Worm (Caenorhabditis elegans) whole organism, young adult: ENCODE data around the gene irld-14.

Experiments used
- C06A6.2 ChIP-seq: fragments of 200-800 bp; sonication (Bioruptor generic); conservative IDR thresholded peaks from 2 replicates; pipeline ENCODE4 v1.3.6; 2022; ENCODE audit warnings: missing genetic modification characterization, missing compliant biosample characterization
- D2030.7 ChIP-seq: fragments of 200-800 bp; sonication (Bioruptor generic); IDR thresholded peaks from 2 replicates; pipeline ENCODE4 v1.3.6; 2022; ENCODE audit warnings: missing genetic modification reagents, missing genetic modification characterization, missing compliant biosample characterization
- F39B2.1 ChIP-seq: fragments of 200-800 bp; sonication (Bioruptor generic); IDR thresholded peaks from 2 replicates; pipeline ENCODE4 v1.3.6; 2022; ENCODE audit warnings: missing genetic modification reagents, missing genetic modification characterization, missing compliant biosample characterization
- F49E8.2 ChIP-seq: sonication (generic microtip); optimal IDR thresholded peaks from 3 replicates; lab custom pipeline; 2017; ENCODE audit warnings: missing genetic modification characterization, mild to moderate bottlenecking, missing compliant biosample characterization, antibody characterized with exemption, moderate library complexity; ENCODE audit not compliant: insufficient read depth
- F57A8.1 ChIP-seq: fragments of 200-800 bp; sonication (Bioruptor generic); optimal IDR thresholded peaks from 2 replicates; lab custom pipeline; 2018; ENCODE audit warnings: mild to moderate bottlenecking, missing genetic modification characterization, moderate library complexity, missing compliant biosample characterization
- K11D2.4 ChIP-seq: fragments of 200-800 bp; sonication (Bioruptor generic); IDR thresholded peaks from 2 replicates; pipeline ENCODE4 v1.3.6; 2022; ENCODE audit warnings: missing genetic modification reagents, missing genetic modification characterization, missing compliant biosample characterization
- K12H6.12 ChIP-seq: fragments of 200-800 bp; sonication (Bioruptor generic); optimal IDR thresholded peaks from 2 replicates; lab custom pipeline; 2018; ENCODE audit warnings: mild to moderate bottlenecking, missing genetic modification characterization, missing compliant biosample characterization
- akir-1 ChIP-seq: fragments of 200-800 bp; sonication (Bioruptor generic); optimal IDR thresholded peaks from 2 replicates; lab custom pipeline; 2018; ENCODE audit warnings: mild to moderate bottlenecking, missing genetic modification characterization, moderate library complexity, missing compliant biosample characterization
- aptf-2 ChIP-seq: fragments of 200-800 bp; sonication (Bioruptor generic); conservative IDR thresholded peaks from 2 replicates; pipeline ENCODE4 v1.3.6; 2022; ENCODE audit warnings: missing genetic modification reagents, missing genetic modification characterization, missing compliant biosample characterization
- athp-1 ChIP-seq: sonication (generic microtip); optimal IDR thresholded peaks from 2 replicates; lab custom pipeline; 2017; ENCODE audit warnings: mild to moderate bottlenecking, missing genetic modification characterization, missing compliant biosample characterization
- attf-3 ChIP-seq: fragments of 200-800 bp; sonication (Bioruptor generic); conservative IDR thresholded peaks from 2 replicates; pipeline ENCODE4 v1.3.6; 2022; ENCODE audit warnings: missing genetic modification reagents, missing genetic modification characterization, missing compliant biosample characterization
- bed-1 ChIP-seq: fragments of 200-800 bp; sonication (Bioruptor generic); IDR thresholded peaks from 2 replicates; pipeline ENCODE4 v1.3.6; 2022; ENCODE audit warnings: missing genetic modification reagents, missing genetic modification characterization, missing compliant biosample characterization
- bed-2 ChIP-seq: fragments of 200-800 bp; sonication (Bioruptor generic); IDR thresholded peaks from 2 replicates; pipeline ENCODE4 v1.3.6; 2022; ENCODE audit warnings: missing genetic modification reagents, missing genetic modification characterization, missing compliant biosample characterization
- cebp-2 ChIP-seq: fragments of 200-800 bp; sonication (Bioruptor generic); IDR thresholded peaks from 2 replicates; pipeline ENCODE4 v1.3.6; 2022; ENCODE audit warnings: missing genetic modification characterization, missing compliant biosample characterization
- ceh-58 ChIP-seq: fragments of 200-800 bp; sonication (Bioruptor generic); IDR thresholded peaks from 2 replicates; pipeline ENCODE4 v1.3.6; 2022; ENCODE audit warnings: missing genetic modification characterization, missing compliant biosample characterization
- ceh-91 ChIP-seq: fragments of 200-800 bp; sonication (Bioruptor generic); IDR thresholded peaks from 2 replicates; pipeline ENCODE4 v1.3.6; 2022; ENCODE audit warnings: missing genetic modification reagents, missing genetic modification characterization, missing compliant biosample characterization
- die-1 ChIP-seq: sonication (generic microtip); optimal IDR thresholded peaks from 2 replicates; lab custom pipeline; 2016; ENCODE audit warnings: missing genotype, mild to moderate bottlenecking, missing genetic modification characterization, missing compliant biosample characterization
- dox-1 ChIP-seq: fragments of 200-800 bp; sonication (Bioruptor generic); IDR thresholded peaks from 2 replicates; pipeline ENCODE4 v1.3.6; 2022; ENCODE audit warnings: missing genetic modification reagents, missing genetic modification characterization, missing compliant biosample characterization
- ets-4 ChIP-seq: fragments of 200-800 bp; sonication (Bioruptor generic); optimal IDR thresholded peaks from 2 replicates; lab custom pipeline; 2018; ENCODE audit warnings: mild to moderate bottlenecking, missing genetic modification characterization, missing compliant biosample characterization
- gei-17 ChIP-seq: fragments of 200-800 bp; sonication (Bioruptor generic); optimal IDR thresholded peaks from 2 replicates; lab custom pipeline; 2018; ENCODE audit warnings: mild to moderate bottlenecking, missing genetic modification characterization, missing compliant biosample characterization
- hlh-12 ChIP-seq: sonication (generic microtip); optimal IDR thresholded peaks from 2 replicates; lab custom pipeline; 2016; ENCODE audit warnings: missing genetic modification characterization, missing compliant biosample characterization
- hlh-26 ChIP-seq: fragments of 200-800 bp; sonication (Bioruptor generic); conservative IDR thresholded peaks from 2 replicates; pipeline ENCODE4 v1.3.6; 2022; ENCODE audit warnings: missing genetic modification reagents, missing genetic modification characterization, missing compliant biosample characterization
- hmg-1.2 ChIP-seq: fragments of 200-800 bp; sonication (Bioruptor generic); IDR thresholded peaks from 2 replicates; pipeline ENCODE4 v1.3.6; 2022; ENCODE audit warnings: missing genetic modification reagents, missing genetic modification characterization, missing compliant biosample characterization
- lin-26 ChIP-seq: fragments of 200-800 bp; sonication (Bioruptor generic); IDR thresholded peaks from 2 replicates; pipeline ENCODE4 v1.3.6; 2022; ENCODE audit warnings: missing genetic modification reagents, missing genetic modification characterization, missing compliant biosample characterization
- lir-1 ChIP-seq: fragments of 200-800 bp; sonication (Bioruptor generic); conservative IDR thresholded peaks from 2 replicates; pipeline ENCODE4 v1.3.6; 2022; ENCODE audit warnings: missing genetic modification reagents, missing genetic modification characterization, missing compliant biosample characterization
- lsy-27 ChIP-seq: sonication (generic microtip); optimal IDR thresholded peaks from 2 replicates; lab custom pipeline; 2017; ENCODE audit warnings: missing genetic modification characterization, mild to moderate bottlenecking, missing compliant biosample characterization, antibody characterized with exemption, missing genotype, borderline replicate concordance; ENCODE audit not compliant: insufficient read depth
- madf-3 ChIP-seq: fragments of 200-800 bp; sonication (Bioruptor generic); IDR thresholded peaks from 2 replicates; pipeline ENCODE4 v1.3.6; 2022; ENCODE audit warnings: missing genetic modification reagents, missing genetic modification characterization, missing compliant biosample characterization
- madf-6 ChIP-seq: fragments of 200-800 bp; sonication (Bioruptor generic); IDR thresholded peaks from 2 replicates; pipeline ENCODE4 v1.3.6; 2022; ENCODE audit warnings: missing genetic modification reagents, missing genetic modification characterization, missing compliant biosample characterization
- mxl-1 ChIP-seq: sonication (generic microtip); optimal IDR thresholded peaks from 2 replicates; lab custom pipeline; 2016; ENCODE audit warnings: missing genetic modification characterization, missing compliant biosample characterization
- pbrm-1 ChIP-seq: fragments of 200-800 bp; sonication (Bioruptor generic); IDR thresholded peaks from 2 replicates; pipeline ENCODE4 v1.3.6; 2022; ENCODE audit warnings: missing genetic modification reagents, missing genetic modification characterization, missing compliant biosample characterization
- pha-4 ChIP-seq: fragments of 150-350 bp; sonication (generic microtip); optimal IDR thresholded peaks from 2 replicates; lab custom pipeline; 2014; ENCODE audit warnings: missing biosample characterization, missing genetic modification reagents, missing genetic modification characterization
- snpc-1.3 ChIP-seq: sonication (generic microtip); optimal IDR thresholded peaks from 2 replicates; lab custom pipeline; 2017; ENCODE audit warnings: missing genetic modification characterization, mild to moderate bottlenecking, missing compliant biosample characterization, antibody characterized with exemption, moderate library complexity, missing genotype, missing genetic modification reagents; ENCODE audit not compliant: insufficient read depth
- tlf-1 ChIP-seq: fragments of 200-800 bp; sonication (Bioruptor generic); optimal IDR thresholded peaks from 2 replicates; lab custom pipeline; 2018; ENCODE audit warnings: mild to moderate bottlenecking, missing genetic modification characterization, missing compliant biosample characterization
- unc-130 ChIP-seq: sonication (generic microtip); optimal IDR thresholded peaks from 2 replicates; lab custom pipeline; 2016; ENCODE audit warnings: missing genetic modification reagents, missing genetic modification characterization, missing compliant biosample characterization
- unc-62 ChIP-seq: fragments of 150-350 bp; optimal IDR thresholded peaks from 2 replicates; lab custom pipeline; 2014; ENCODE audit warnings: missing biosample characterization, missing genetic modification reagents, missing genetic modification characterization
- ztf-22 ChIP-seq: fragments of 200-800 bp; sonication (Bioruptor generic); optimal IDR thresholded peaks from 2 replicates; lab custom pipeline; 2018; ENCODE audit warnings: mild to moderate bottlenecking, missing genetic modification characterization, moderate library complexity, missing compliant biosample characterization
- ztf-25 ChIP-seq: fragments of 200-800 bp; sonication (Bioruptor generic); IDR thresholded peaks from 2 replicates; pipeline ENCODE4 v1.3.6; 2022; ENCODE audit warnings: missing genetic modification reagents, missing genetic modification characterization, missing compliant biosample characterization
- ztf-26 ChIP-seq: sonication (generic microtip); optimal IDR thresholded peaks from 2 replicates; lab custom pipeline; 2017; ENCODE audit warnings: missing genetic modification characterization, missing compliant biosample characterization
- ztf-28 ChIP-seq: fragments of 200-800 bp; sonication (Bioruptor generic); IDR thresholded peaks from 2 replicates; pipeline ENCODE4 v1.3.6; 2022; ENCODE audit warnings: missing genetic modification reagents, missing genetic modification characterization, missing compliant biosample characterization

The irld-14 gene

DNA sequence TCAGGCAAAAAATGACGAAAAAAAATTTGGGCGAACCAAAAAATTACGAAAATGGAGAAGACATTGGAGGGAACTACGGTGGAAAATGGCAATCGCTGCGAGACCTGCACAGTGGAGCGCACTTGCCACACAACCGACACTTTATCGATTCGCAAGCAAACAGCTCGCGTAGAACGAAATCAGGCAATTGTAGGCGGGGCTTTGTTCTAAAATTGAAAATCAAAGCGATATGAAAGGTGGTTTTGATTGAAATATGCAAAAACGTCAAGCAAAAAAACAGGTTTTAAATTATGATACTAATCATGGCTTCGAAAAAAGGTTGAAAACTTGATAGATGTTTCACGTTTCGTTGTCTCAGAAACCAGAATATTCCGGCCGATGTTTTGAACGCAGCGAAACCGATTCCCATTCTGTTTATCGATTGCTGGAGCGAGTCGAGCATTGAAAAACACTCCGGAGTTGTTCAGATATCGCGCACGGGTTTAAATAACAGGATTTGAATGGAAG lies 5.9 kb downstream of the irld-14 start, which contains the start of the genes fib-1 and mut-15 (continued):
- TF ChIP-seq lir-1 (GFP tag; lab: Robert Waterston, UW) (peak; percentile 54; the same call in 1 of the 2 replicates), hmg-1.2 (GFP tag; lab: Robert Waterston, UW) (peak; percentile 72), F49E8.2 (peak; percentile 81), cebp-2 (GFP tag; lab: Robert Waterston, UW) (no peak), bed-1 (GFP tag; lab: Robert Waterston, UW) (no peak), madf-3 (no peak), ceh-58 (GFP tag; lab: Robert Waterston, UW) (no peak), D2030.7 (GFP tag; lab: Robert Waterston, UW) (peak; percentile 93), ztf-26 (tag; lab: Kevin White, UChicago) (peak; percentile 75), F57A8.1 (GFP tag; lab: Kevin White, UChicago) (no peak), die-1 (no peak), C06A6.2 (no peak), ztf-25 (GFP tag; lab: Robert Waterston, UW) (0 out of 2 replicates have a peak, but pooled peaks have one; percentile 14), lin-26 (GFP tag; lab: Robert Waterston, UW) (no peak), aptf-2 (GFP tag; lab: Robert Waterston, UW) (peak; percentile 78), ets-4 (GFP tag; lab: Kevin White, UChicago) (no peak), tlf-1 (GFP tag; lab: Kevin White, UChicago) (peak; percentile 80), akir-1 (GFP tag; lab: Kevin White, UChicago) (peak; percentile 47), madf-6 (GFP tag; lab: Robert Waterston, UW) (peak; percentile 84), ztf-28 (GFP tag; lab: Robert Waterston, UW) (peak; percentile 95), ceh-91 (GFP tag; lab: Robert Waterston, UW) (peak; percentile 88), F39B2.1 (no peak), unc-130 (GFP tag; lab: Kevin White, UChicago) (peak; percentile 72), dox-1 (peak; percentile 90), pbrm-1 (peak; percentile 91), hlh-26 (no peak), K11D2.4 (GFP tag; lab: Robert Waterston, UW) (peak; percentile 81), hlh-12 (tag; lab: Kevin White, UChicago) (no peak), snpc-1.3 (tag; lab: Kevin White, UChicago) (peak; percentile 49), athp-1 (tag; lab: Kevin White, UChicago) (peak; percentile 92), gei-17 (GFP tag; lab: Kevin White, UChicago) (no peak)
- TF ChIP-seq, all 124 proteins: peak for 64

DNA sequence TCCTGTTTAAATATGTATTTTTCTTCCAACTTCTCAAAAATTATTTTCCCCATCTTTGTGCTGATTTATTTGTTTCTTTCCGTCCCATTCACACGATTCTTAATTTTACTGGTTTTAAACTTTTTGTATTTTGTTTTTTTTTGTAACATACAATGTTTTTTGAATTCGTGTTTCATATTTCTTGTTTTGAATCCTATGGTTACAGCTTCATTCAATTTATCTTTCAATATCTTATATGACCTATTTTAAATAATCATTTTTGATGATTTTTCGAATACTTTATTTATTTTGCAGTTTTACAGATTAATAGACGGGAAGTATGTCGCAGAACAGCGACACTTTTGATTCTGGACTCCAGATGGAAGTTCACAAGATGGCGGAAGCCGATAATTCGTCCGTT lies 8.5 kb downstream of the irld-14 start, which contains the start of gene hrde-2:
TSS of gene hrde-2 (plus strand) at position 301 of the 400 bp plus-strand sequence.
- TF ChIP-seq ztf-22 (GFP tag; lab: Kevin White, UChicago) (no peak), hmg-1.2 (GFP tag; lab: Robert Waterston, UW) (no peak), bed-2 (GFP tag; lab: Robert Waterston, UW) (no peak), mxl-1 (tag; lab: Kevin White, UChicago) (no peak), ztf-26 (tag; lab: Kevin White, UChicago) (no peak), lsy-27 (tag; lab: Kevin White, UChicago) (no peak)
- TF ChIP-seq, all 124 proteins: peak for 0

DNA sequence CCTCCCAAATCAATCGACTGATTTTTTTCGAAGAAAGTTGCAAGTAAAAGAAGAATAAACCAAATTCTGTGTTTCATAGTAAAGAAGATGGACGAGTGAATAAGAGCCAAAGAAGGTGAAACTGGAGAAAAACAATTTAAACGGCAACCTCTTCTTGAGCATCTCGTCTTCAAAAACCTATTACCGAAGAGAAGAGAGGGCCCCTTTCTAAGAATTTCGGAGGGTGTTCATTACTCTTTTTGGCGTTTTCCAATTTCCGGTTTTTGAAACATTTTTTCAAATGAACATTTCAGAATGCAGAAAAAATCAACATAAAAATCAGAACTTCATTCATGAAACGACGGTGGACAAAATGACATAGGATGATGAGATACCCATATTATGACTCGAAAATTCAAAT lies 15.2 kb downstream of the irld-14 start, which contains the start of gene nmr-2:
TSS of gene nmr-2 (minus strand) at position 101 of the 400 bp plus-strand sequence.
- TF ChIP-seq unc-62 (GFP tag; lab: Kevin White, UChicago), result no peak
- no peak for TF ChIP-seq bed-1 (GFP tag; lab: Robert Waterston, UW)
- no peak for TF ChIP-seq attf-3 (GFP tag; lab: Robert Waterston, UW)
- no peak for TF ChIP-seq pha-4
- TF ChIP-seq K12H6.12 (tag; lab: Kevin White, UChicago), result no peak
- TF ChIP-seq, all 124 proteins: peak for 0
